Worm (Caenorhabditis elegans) whole organism, L3 larva: ENCODE results near the gene pes-5.

ENCODE experiments used
- ZK546.5 ChIP-seq: sonication (generic microtip); optimal IDR thresholded peaks from 2 replicates; lab custom pipeline; 2017; ENCODE audit warnings: missing biosample characterization, missing genetic modification characterization
- aly-2 ChIP-seq: fragments of 150-350 bp; optimal IDR thresholded peaks from 2 replicates; lab custom pipeline; 2014; ENCODE audit warnings: missing biosample characterization, missing genetic modification characterization
- ama-1 ChIP-seq: fragments of 150-350 bp; optimal IDR thresholded peaks from 2 replicates; lab custom pipeline; 2018
- ceh-16 ChIP-seq: sonication (generic microtip); optimal IDR thresholded peaks from 2 replicates; lab custom pipeline; 2017; ENCODE audit warnings: missing biosample characterization, missing genetic modification characterization
- ceh-28 ChIP-seq: fragments of 150-350 bp; optimal IDR thresholded peaks from 2 replicates; lab custom pipeline; 2014; ENCODE audit warnings: missing biosample characterization, missing genetic modification reagents, missing genetic modification characterization
- ceh-82 ChIP-seq: fragments of 150-350 bp; optimal IDR thresholded peaks from 2 replicates; lab custom pipeline; 2014; ENCODE audit warnings: missing biosample characterization, missing genetic modification characterization
- ceh-9 ChIP-seq: sonication (generic microtip); optimal IDR thresholded peaks from 2 replicates; lab custom pipeline; 2018; ENCODE audit warnings: missing biosample characterization, missing genetic modification characterization
- egl-27 ChIP-seq: sonication (generic microtip); optimal IDR thresholded peaks from 4 replicates; lab custom pipeline; 2017; ENCODE audit warnings: missing biosample characterization, missing genetic modification reagents, missing genetic modification characterization
- egl-5 ChIP-seq: fragments of 150-350 bp; optimal IDR thresholded peaks from 2 replicates; lab custom pipeline; 2017; ENCODE audit warnings: missing biosample characterization, missing genetic modification reagents, missing genetic modification characterization, inconsistent platforms
- elt-2 ChIP-seq: sonication (generic microtip); optimal IDR thresholded peaks from 2 replicates; lab custom pipeline; 2016; ENCODE audit warnings: missing genetic modification reagents, mild to moderate bottlenecking, missing genetic modification characterization, missing compliant biosample characterization
- elt-3 ChIP-seq, 3 experiments: fragments of 150-350 bp in 1 of 3; sonication (generic microtip) in 2 of 3; optimal IDR thresholded peaks; 2 replicates in 2 of 3; 4 replicates in 1 of 3; lab custom pipeline; 2014 to 2017; ENCODE audit warnings: missing biosample characterization in 3 of 3, missing genetic modification characterization in 3 of 3
- eor-1 ChIP-seq, 2 experiments: fragments of 150-350 bp; optimal IDR thresholded peaks; 2 replicates each; lab custom pipeline; 2014 to 2018; ENCODE audit warnings: missing biosample characterization in 2 of 2, missing genetic modification characterization in 2 of 2
- fkh-10 ChIP-seq: sonication (generic microtip); optimal IDR thresholded peaks from 2 replicates; lab custom pipeline; 2017; ENCODE audit warnings: missing biosample characterization, missing genetic modification reagents, missing genetic modification characterization
- hmg-11 ChIP-seq: sonication (generic microtip); optimal IDR thresholded peaks from 2 replicates; lab custom pipeline; 2016; ENCODE audit warnings: missing genetic modification characterization, missing compliant biosample characterization
- jun-1 ChIP-seq: fragments of 150-350 bp; optimal IDR thresholded peaks from 2 replicates; lab custom pipeline; 2014; ENCODE audit warnings: missing biosample characterization, missing genetic modification reagents, missing genetic modification characterization
- lin-15B ChIP-seq: fragments of 150-350 bp; optimal IDR thresholded peaks from 2 replicates; lab custom pipeline; 2014; ENCODE audit warnings: missing biosample characterization, missing genetic modification characterization
- lin-39 ChIP-seq: fragments of 150-350 bp; optimal IDR thresholded peaks from 2 replicates; lab custom pipeline; 2018; ENCODE audit warnings: missing biosample characterization, missing genetic modification reagents, missing genetic modification characterization
- lsy-12 ChIP-seq: sonication (generic microtip); optimal IDR thresholded peaks from 2 replicates; lab custom pipeline; 2016; ENCODE audit warnings: mild to moderate bottlenecking, missing genetic modification characterization, missing compliant biosample characterization
- mml-1 ChIP-seq: fragments of 150-350 bp; sonication (generic microtip); optimal IDR thresholded peaks from 3 replicates; lab custom pipeline; 2014; ENCODE audit warnings: missing biosample characterization, missing genetic modification characterization
- nfya-1 ChIP-seq: sonication (generic microtip); optimal IDR thresholded peaks from 2 replicates; lab custom pipeline; 2017; ENCODE audit warnings: missing genetic modification characterization, mild to moderate bottlenecking, missing compliant biosample characterization, antibody characterized with exemption, moderate library complexity; ENCODE audit not compliant: insufficient read depth
- nhr-12 ChIP-seq: fragments of 150-350 bp; optimal IDR thresholded peaks from 2 replicates; lab custom pipeline; 2014; ENCODE audit warnings: missing biosample characterization, missing genetic modification characterization
- nhr-23 ChIP-seq: fragments of 150-350 bp; optimal IDR thresholded peaks from 2 replicates; lab custom pipeline; 2014; ENCODE audit warnings: missing biosample characterization, missing genetic modification reagents, missing genetic modification characterization
- nhr-237 ChIP-seq: fragments of 150-350 bp; optimal IDR thresholded peaks from 2 replicates; lab custom pipeline; 2014; ENCODE audit warnings: missing biosample characterization, missing genetic modification characterization
- nhr-25 ChIP-seq: sonication (generic microtip); optimal IDR thresholded peaks from 2 replicates; lab custom pipeline; 2017; ENCODE audit warnings: missing biosample characterization, missing genetic modification characterization
- nhr-28 ChIP-seq: fragments of 150-350 bp; optimal IDR thresholded peaks from 2 replicates; lab custom pipeline; 2014; ENCODE audit warnings: missing biosample characterization, missing genetic modification characterization
- nhr-43 ChIP-seq: sonication (generic microtip); optimal IDR thresholded peaks from 2 replicates; lab custom pipeline; 2016; ENCODE audit warnings: mild to moderate bottlenecking, missing genetic modification characterization, missing compliant biosample characterization; ENCODE audit not compliant: poor library complexity, severe bottlenecking
- nhr-67 ChIP-seq: fragments of 150-350 bp; optimal IDR thresholded peaks from 2 replicates; lab custom pipeline; 2014; ENCODE audit warnings: missing biosample characterization, missing genetic modification characterization
- pha-4 ChIP-seq: fragments of 150-350 bp; optimal IDR thresholded peaks from 2 replicates; lab custom pipeline; 2014; ENCODE audit warnings: missing biosample characterization, missing genetic modification reagents, missing genetic modification characterization
- skn-1 ChIP-seq: fragments of 150-350 bp; optimal IDR thresholded peaks from 2 replicates; lab custom pipeline; 2014; ENCODE audit warnings: missing biosample characterization, missing genetic modification characterization
- snpc-4 ChIP-seq: fragments of 150-350 bp; optimal IDR thresholded peaks from 2 replicates; lab custom pipeline; 2014; ENCODE audit warnings: missing biosample characterization, missing genetic modification characterization
- unc-39 ChIP-seq: sonication (generic microtip); optimal IDR thresholded peaks from 4 replicates; lab custom pipeline; 2017; ENCODE audit warnings: missing biosample characterization, missing genetic modification characterization
- unc-62 ChIP-seq: fragments of 150-350 bp; sonication (generic microtip); optimal IDR thresholded peaks from 4 replicates; lab custom pipeline; 2014; ENCODE audit warnings: missing biosample characterization, missing genetic modification reagents, missing genetic modification characterization
- zag-1 ChIP-seq: fragments of 150-350 bp; optimal IDR thresholded peaks from 2 replicates; lab custom pipeline; 2014; ENCODE audit warnings: missing biosample characterization, missing genetic modification characterization

The pes-5 gene

ce11 chrII:11835208-11835607 lies 5.4 kb upstream of the pes-5 start, which contains the start of gene T27D12.6:
Gene T27D12.6, plus strand, starts transcription at chrII:11835508.
- TF ChIP-seq ceh-16 (tag; lab: Kevin White, UChicago): no peak
- TF ChIP-seq fkh-10 (GFP tag; lab: Kevin White, UChicago): no peak
- no peak for TF ChIP-seq nhr-67 (tag; lab: Kevin White, UChicago)
- TF ChIP-seq hmg-11: no peak
- no peak for TF ChIP-seq ZK546.5 (tag; lab: Kevin White, UChicago)
- TF ChIP-seq unc-62 (GFP tag; lab: Kevin White, UChicago): no peak
- no peak for TF ChIP-seq jun-1 (tag; lab: Kevin White, UChicago)
- no peak for TF ChIP-seq nfya-1
- no peak for TF ChIP-seq mml-1
- TF ChIP-seq skn-1 (tag; lab: Kevin White, UChicago): no peak
- TF ChIP-seq ama-1 (lab: Kevin White, UChicago): no peak
- TF ChIP-seq lsy-12 (tag; lab: Kevin White, UChicago): no peak
- no peak for TF ChIP-seq nhr-23 (tag; lab: Kevin White, UChicago)
- TF ChIP-seq ceh-82: no peak
- no peak for TF ChIP-seq elt-2 (tag; lab: Kevin White, UChicago)
- no peak for TF ChIP-seq nhr-25 (tag; lab: Kevin White, UChicago)
- TF ChIP-seq aly-2: no peak

DNA sequence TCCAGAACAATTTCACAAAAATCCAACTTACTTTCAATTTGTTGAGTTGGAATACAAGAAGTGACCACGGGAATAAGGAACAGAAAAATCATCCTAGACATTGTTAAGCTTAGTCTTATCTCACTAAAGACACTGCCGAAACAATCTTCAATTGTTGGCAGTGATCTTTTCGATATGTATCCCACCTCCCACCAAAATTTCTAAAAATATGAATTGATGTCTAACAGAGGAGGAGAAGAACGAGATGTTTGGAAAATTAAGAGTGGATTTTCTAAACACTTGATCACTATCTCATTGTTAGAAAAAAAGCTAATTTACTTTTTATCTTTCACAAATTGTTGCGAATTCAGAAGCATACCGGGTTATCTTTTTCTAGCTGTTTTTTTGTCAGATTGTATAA lies 2.7 kb upstream of the pes-5 start, which contains the start of gene clec-144:
Gene clec-144, minus strand, starts transcription at position 101 of the 400 bp plus-strand sequence.
- TF ChIP-seq nhr-237 (tag; lab: Kevin White, UChicago) (no peak), nfya-1 (no peak)

- no peak for TF ChIP-seq nhr-237 (tag; lab: Kevin White, UChicago)
- TF ChIP-seq pha-4 (tag; lab: Kevin White, UChicago): peak; percentile 79
- TF ChIP-seq eor-1 (tag; optimal IDR thresholded peaks at IDR 0.05; lab: Kevin White, UChicago): no peak
- no peak for TF ChIP-seq ama-1 (lab: Kevin White, UChicago)
- peak; percentile 7 for TF ChIP-seq nhr-25 (tag; lab: Kevin White, UChicago)
- TF ChIP-seq lin-39 (tag; lab: Kevin White, UChicago): no peak
- peak; percentile 33 for TF ChIP-seq snpc-4
- TF ChIP-seq nhr-43 (tag; lab: Kevin White, UChicago): no peak
- TF ChIP-seq ceh-16 (tag; lab: Kevin White, UChicago): no peak
- no peak for TF ChIP-seq egl-5 (tag; lab: Kevin White, UChicago)
- peak; percentile 15 for TF ChIP-seq lin-15B (tag; lab: Kevin White, UChicago)
- no peak for TF ChIP-seq nhr-28 (tag; lab: Kevin White, UChicago)
- peak; percentile 13 for TF ChIP-seq elt-2 (tag; lab: Kevin White, UChicago)
- peak; percentile 4 for TF ChIP-seq nhr-23 (tag; lab: Kevin White, UChicago)
- no peak for TF ChIP-seq ZK546.5 (tag; lab: Kevin White, UChicago)
- no peak for TF ChIP-seq skn-1 (tag; lab: Kevin White, UChicago)
- no peak for TF ChIP-seq lsy-12 (tag; lab: Kevin White, UChicago)
Measured at ce11 chrII:11830601-11831000, 781 bp upstream of the pes-5 start.

DNA sequence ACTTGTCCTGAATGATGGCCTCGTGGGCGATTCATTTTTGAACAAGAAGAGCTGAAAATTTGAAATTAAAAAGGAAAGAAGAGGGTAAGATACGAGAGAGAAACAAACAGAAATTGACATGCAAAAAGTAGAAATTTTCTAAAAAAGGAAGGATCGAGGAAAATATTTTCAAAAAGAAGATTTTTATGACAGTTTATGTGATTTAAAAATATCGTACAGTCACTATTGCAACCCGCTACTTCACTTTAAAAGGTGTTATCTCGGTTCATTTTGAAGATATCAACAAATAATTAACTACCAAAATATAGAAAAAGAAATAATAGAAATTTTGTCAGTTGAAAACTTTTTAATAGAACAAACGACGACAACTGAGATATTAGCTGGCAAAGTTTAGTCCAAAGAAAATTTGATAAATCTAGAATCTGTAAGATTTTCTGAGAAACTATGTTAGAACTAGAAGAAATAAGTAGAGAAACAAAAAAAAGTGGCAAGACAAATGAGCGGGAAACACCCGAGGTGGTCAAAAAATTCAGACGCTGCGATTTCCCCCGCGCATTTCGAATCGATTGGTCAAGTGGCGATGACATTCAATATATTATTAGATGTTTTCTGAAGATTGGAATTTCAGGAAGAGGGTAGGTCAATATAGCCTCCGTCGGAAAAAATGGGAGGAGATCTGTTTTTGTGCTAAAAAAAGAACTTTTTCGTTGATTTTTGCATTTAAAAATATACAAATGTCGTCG lies 6.1 kb downstream of the pes-5 start, which contains the start of gene Y6D1A.1:
Gene Y6D1A.1, minus strand, starts transcription at position 51 of the 743 bp plus-strand sequence.
- TF ChIP-seq zag-1 (tag; lab: Kevin White, UChicago): no peak
- TF ChIP-seq nhr-28 (tag; lab: Kevin White, UChicago): no peak
- TF ChIP-seq nhr-67 (tag; lab: Kevin White, UChicago): no peak
- no peak for TF ChIP-seq nhr-23 (tag; lab: Kevin White, UChicago)
- no peak for TF ChIP-seq ceh-9 (tag; lab: Kevin White, UChicago)
- TF ChIP-seq pha-4 (tag; lab: Kevin White, UChicago): no peak
- no peak for TF ChIP-seq lin-15B (tag; lab: Kevin White, UChicago)
- no peak for TF ChIP-seq ceh-28
- no peak for TF ChIP-seq unc-39
- TF ChIP-seq jun-1 (tag; lab: Kevin White, UChicago): no peak
- no peak for TF ChIP-seq nhr-12 (tag; lab: Kevin White, UChicago)
- no peak for TF ChIP-seq elt-3 (tag; optimal IDR thresholded peaks at IDR 0.05; lab: Kevin White, UChicago)
- no peak for TF ChIP-seq unc-62 (GFP tag; lab: Kevin White, UChicago)
- TF ChIP-seq egl-27 (tag; lab: Kevin White, UChicago): no peak
